Fruit fly (Drosophila melanogaster): ENCODE results near the gene meru.
A peak's percentile ranks its signal among the peaks of the same experiment; 100 is the strongest.

Gene meru

dm6 chr3L:15815353-15816142, 28.3 kb downstream of the meru start (continued):
- peak; percentile 66 for TF ChIP-seq lbe (GFP tag; optimal IDR thresholded peaks at IDR 0.05)
- TF ChIP-seq CG8281 (tag; optimal IDR thresholded peaks at IDR 0.05) = peak; percentile 46
- TF ChIP-seq crc (GFP tag; optimal IDR thresholded peaks at IDR 0.05) = peak; percentile 51
- peak; percentile 63; the same call in 1 of the 2 replicates for TF ChIP-seq Rfx (GFP tag; IDR thresholded peaks at IDR 0.05)
- TF ChIP-seq Neu2 (GFP tag; optimal IDR thresholded peaks at IDR 0.05; ENCODE audit: borderline replicate concordance) = no peak
- peak; percentile 17 for TF ChIP-seq CG10431 (GFP tag; optimal IDR thresholded peaks at IDR 0.05)
- TF ChIP-seq CG1233 (GFP tag; optimal IDR thresholded peaks at IDR 0.05) = peak; percentile 11
- TF ChIP-seq CG31441 (GFP tag; IDR thresholded peaks at IDR 0.05) = peak; percentile 83
- TF ChIP-seq CG43689 (GFP tag; IDR thresholded peaks at IDR 0.05) = no peak
- no peak for TF ChIP-seq CG15514 (GFP tag; optimal IDR thresholded peaks at IDR 0.05)
- TF ChIP-seq tgo (GFP tag; IDR thresholded peaks at IDR 0.05) = peak; percentile 68; the same call in 2 of the 3 replicates
- TF ChIP-seq CG8388 (GFP tag; optimal IDR thresholded peaks at IDR 0.05) = peak; percentile 72
- TF ChIP-seq da (GFP tag; optimal IDR thresholded peaks at IDR 0.05) = peak; percentile 25
- 0 out of 2 replicates have a peak, but pooled peaks have one; percentile 46 for TF ChIP-seq rib (GFP tag; IDR thresholded peaks at IDR 0.05)
- peak; percentile 40 for TF ChIP-seq Side (GFP tag; optimal IDR thresholded peaks at IDR 0.05)
- TF ChIP-seq CG12744 (GFP tag; optimal IDR thresholded peaks at IDR 0.05) = peak; percentile 34
- TF ChIP-seq Dfd (GFP tag; optimal IDR thresholded peaks at IDR 0.05) = peak in 1 of 2 experiments; percentile 70
- TF ChIP-seq CG7786 (GFP tag; optimal IDR thresholded peaks at IDR 0.05) = no peak
- TF ChIP-seq CG10979 (tag; optimal IDR thresholded peaks at IDR 0.05) = peak; percentile 80
- TF ChIP-seq Camta (GFP tag; optimal IDR thresholded peaks at IDR 0.05) = peak; percentile 67
- TF ChIP-seq CG33557 (GFP tag; optimal IDR thresholded peaks at IDR 0.05) = peak; percentile 32
- TF ChIP-seq CG2678 (tag; optimal IDR thresholded peaks at IDR 0.05) = peak; percentile 89
- TF ChIP-seq CG11723 (GFP tag; optimal IDR thresholded peaks at IDR 0.05) = peak; percentile 38
- TF ChIP-seq CG1024 (GFP tag; IDR thresholded peaks at IDR 0.05) = no peak
- peak; percentile 44 for TF ChIP-seq maf-S (GFP tag; optimal IDR thresholded peaks at IDR 0.05)
- peak; percentile 17 for TF ChIP-seq CG2116 (GFP tag; optimal IDR thresholded peaks at IDR 0.05)
- TF ChIP-seq Hmr (GFP tag; optimal IDR thresholded peaks at IDR 0.05) = peak; percentile 89
- TF ChIP-seq Kr (GFP tag; optimal IDR thresholded peaks at IDR 0.05) = no peak
- TF ChIP-seq CG2120 (GFP tag; optimal IDR thresholded peaks at IDR 0.05) = peak; percentile 88
- TF ChIP-seq CG17612 (GFP tag; IDR thresholded peaks at IDR 0.05) = 0 out of 2 replicates have a peak, but pooled peaks have one; percentile 24
- TF ChIP-seq Ptx1 (GFP tag; IDR thresholded peaks at IDR 0.05) = peak; percentile 68
- no peak for TF ChIP-seq sqz (GFP tag; optimal IDR thresholded peaks at IDR 0.05)
- TF ChIP-seq Asciz (GFP tag; optimal IDR thresholded peaks at IDR 0.05) = peak; percentile 24
- no peak for TF ChIP-seq disco-r (GFP tag; optimal IDR thresholded peaks at IDR 0.05)
- peak in 1 of 2 experiments; percentile 82 for TF ChIP-seq eve (GFP tag; optimal IDR thresholded peaks at IDR 0.05)
- peak; percentile 87 for TF ChIP-seq CG30403 (GFP tag; optimal IDR thresholded peaks at IDR 0.05)
- no peak for TF ChIP-seq CG30020 (tag; optimal IDR thresholded peaks at IDR 0.05)
- TF ChIP-seq Hmx (GFP tag; optimal IDR thresholded peaks at IDR 0.05) = no peak
- peak; percentile 90 for TF ChIP-seq gem (tag; optimal IDR thresholded peaks at IDR 0.05)
- TF ChIP-seq CG5180 (GFP tag; optimal IDR thresholded peaks at IDR 0.05) = peak; percentile 55
- peak; percentile 38 for TF ChIP-seq Deaf1 (tag; optimal IDR thresholded peaks at IDR 0.05)
- TF ChIP-seq CG6175 (GFP tag; IDR thresholded peaks at IDR 0.05) = no peak
- peak; percentile 18 for TF ChIP-seq eyg (GFP tag; optimal IDR thresholded peaks at IDR 0.05)
- TF ChIP-seq Doc2 (GFP tag; IDR thresholded peaks at IDR 0.05) = no peak
- TF ChIP-seq insv (GFP tag; optimal IDR thresholded peaks at IDR 0.05) = peak; percentile 20 to 88
- TF ChIP-seq Med (GFP tag) = no peak
- peak; percentile 72 for TF ChIP-seq tin (GFP tag; optimal IDR thresholded peaks at IDR 0.05)
- TF ChIP-seq Myb (GFP tag; optimal IDR thresholded peaks at IDR 0.05) = peak; percentile 6
- TF ChIP-seq seq (GFP tag; IDR thresholded peaks at IDR 0.05) = peak; percentile 58; the same call in 1 of the 2 replicates

Data from whole organism, embryonic.